Worm (Caenorhabditis elegans): ENCODE measurements around the gene frm-7.

- TF ChIP-seq mef-2 (tag; optimal IDR thresholded peaks at IDR 0.05) (no peak), elt-3 (tag; optimal IDR thresholded peaks at IDR 0.05) (no peak), snpc-4 (tag; optimal IDR thresholded peaks at IDR 0.05) (no peak), ceh-63 (GFP tag; optimal IDR thresholded peaks at IDR 0.05) (no peak), nhr-237 (tag; optimal IDR thresholded peaks at IDR 0.05) (no peak), skn-1 (tag; optimal IDR thresholded peaks at IDR 0.05) (no peak), jun-1 (tag; optimal IDR thresholded peaks at IDR 0.05) (no peak), lsy-2 (tag; optimal IDR thresholded peaks at IDR 0.05) (no peak), nhr-77 (tag; optimal IDR thresholded peaks at IDR 0.05) (no peak), snu-23 (GFP tag; optimal IDR thresholded peaks at IDR 0.05) (no peak)
These were observed 38.6 kb upstream of the frm-7 start, which contains the start of gene ssp-35 for ce11 chrV:12263723-12264122.

Data from whole organism, L1 larva.